Worm (Caenorhabditis elegans) whole organism, dauer: ENCODE data around the gene gtr-1.

Experiments
- unc-62 ChIP-seq: sonication (generic microtip); optimal IDR thresholded peaks from 2 replicates; lab custom pipeline; 2017; ENCODE audit warnings: missing biosample characterization, missing genetic modification reagents, missing genetic modification characterization

The gtr-1 gene

DNA sequence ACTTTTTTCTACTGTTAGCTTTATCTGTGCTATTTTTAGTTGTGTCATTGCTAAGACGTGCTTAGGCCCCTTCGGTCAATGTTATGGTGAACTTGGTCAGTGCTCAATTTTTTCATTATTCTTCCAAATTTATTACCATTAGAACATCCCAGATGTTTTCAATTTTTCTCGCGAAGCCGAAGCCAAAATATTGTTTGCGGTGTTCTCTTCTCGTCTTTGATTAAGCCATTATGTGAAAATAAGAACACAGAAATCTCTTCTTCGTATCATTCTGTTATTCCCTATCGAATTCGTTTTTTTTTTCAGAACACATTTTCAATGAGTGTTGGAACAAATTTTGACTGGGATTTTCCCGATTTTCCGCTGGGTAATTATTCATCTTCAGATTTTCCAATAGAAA, at the start of gene gtr-1:
Gene gtr-1, plus strand, starts transcription at position 301 of the 400 bp plus-strand sequence.
- TF ChIP-seq unc-62 (GFP tag; lab: Kevin White, UChicago), result no peak

- no peak for TF ChIP-seq unc-62 (GFP tag; lab: Kevin White, UChicago)
Observed at ce11 chrX:759634-760033, 42.9 kb upstream of the gtr-1 start, which contains the start of gene aex-3. aex-3 (minus strand) TSS chrX:759734.

DNA sequence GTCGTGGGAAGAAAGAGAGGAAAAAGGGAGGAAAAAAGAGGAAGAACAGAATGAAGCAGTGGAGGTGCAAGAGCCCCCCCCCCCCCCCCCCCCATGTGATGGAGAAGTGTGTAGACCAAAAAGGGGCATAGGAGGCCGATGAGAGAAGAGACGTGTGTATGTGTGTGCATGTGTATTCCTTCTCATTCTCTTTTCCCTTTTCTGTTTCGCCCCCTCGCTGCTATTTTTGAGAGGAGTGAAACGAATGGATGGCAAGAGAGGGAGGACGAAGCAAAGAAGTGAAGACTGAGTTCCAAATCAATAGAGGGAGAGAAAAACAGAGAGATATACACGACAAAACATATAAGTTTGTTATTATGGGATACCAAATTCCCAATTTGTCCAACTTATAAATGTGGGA, 42.0 kb upstream of the gtr-1 start:
- TF ChIP-seq unc-62 (GFP tag; lab: Kevin White, UChicago), result no peak

- TF ChIP-seq unc-62 (GFP tag; lab: Kevin White, UChicago), result no peak
Observed at ce11 chrX:763452-763851, 39.1 kb upstream of the gtr-1 start, which contains the start of gene dyf-11. dyf-11 (plus strand) TSS chrX:763752.

ce11 chrX:768061-768646, 34.4 kb upstream of the gtr-1 start, which contains the start of the genes trap-2 and ile-2:
trap-2 (minus strand) TSS chrX:768069.
ile-2 (plus strand) TSS chrX:768596.
- TF ChIP-seq unc-62 (GFP tag; lab: Kevin White, UChicago), result no peak

DNA sequence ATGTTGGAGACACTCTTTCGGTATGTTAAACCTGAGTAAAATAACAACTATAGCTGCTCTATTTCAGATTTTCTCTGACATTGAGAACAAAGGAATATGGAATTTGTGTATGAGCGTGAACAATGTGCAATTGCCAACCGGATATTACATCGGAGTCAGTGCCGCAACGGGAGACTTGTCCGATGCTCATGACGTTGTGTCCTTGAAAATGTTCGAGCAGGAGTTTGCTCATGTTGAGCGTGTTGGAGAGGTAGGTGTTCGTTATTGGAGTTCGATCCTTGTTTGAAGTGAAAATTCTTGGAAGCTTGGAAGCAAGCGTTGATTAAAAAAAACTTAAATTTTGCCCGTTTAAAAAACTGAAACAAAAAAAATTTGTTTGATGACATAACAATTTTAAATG, 33.0 kb upstream of the gtr-1 start:
- no peak for TF ChIP-seq unc-62 (GFP tag; lab: Kevin White, UChicago)

DNA sequence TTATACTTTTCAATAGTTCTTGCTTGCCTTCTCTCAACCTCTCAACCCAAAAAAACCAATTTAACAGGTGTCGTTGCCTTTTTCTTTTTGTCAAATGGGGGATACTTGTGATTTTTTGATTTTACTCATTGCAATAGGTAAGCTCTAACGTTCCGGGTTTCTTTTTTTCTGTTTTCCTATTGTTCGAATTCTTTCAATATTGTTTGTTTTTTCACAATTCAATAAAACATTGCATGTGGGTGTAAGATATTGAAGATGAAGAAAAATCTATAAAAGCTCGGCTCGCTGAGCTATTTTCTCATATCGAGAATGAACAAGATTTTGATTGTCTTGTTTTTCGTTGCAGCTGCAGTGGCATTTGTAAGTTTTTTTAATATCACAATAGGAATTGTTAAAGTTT, 32.0 kb upstream of the gtr-1 start, which contains the start of gene T04G9.7:
Gene T04G9.7, plus strand, starts transcription at position 301 of the 400 bp plus-strand sequence.
- TF ChIP-seq unc-62 (GFP tag; lab: Kevin White, UChicago), result no peak

DNA sequence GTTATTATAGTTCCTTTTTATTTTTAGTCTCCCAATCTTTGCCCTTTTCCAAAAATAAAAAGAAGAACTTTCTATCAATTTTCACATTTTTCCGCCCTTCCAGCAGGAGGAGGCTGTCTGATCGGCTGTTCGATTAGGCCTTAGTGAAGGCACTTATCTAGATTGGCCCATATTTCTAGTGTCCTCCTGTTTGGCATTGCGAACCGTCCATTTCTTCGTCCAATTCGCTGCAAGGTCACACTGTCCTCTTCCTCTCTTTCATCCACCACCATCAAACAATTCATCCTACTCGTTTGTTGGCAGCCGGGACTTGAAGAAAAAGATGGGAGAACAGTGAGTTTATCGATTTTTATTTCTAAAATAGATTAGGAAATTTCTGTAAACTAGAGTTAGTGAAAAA, 30.4 kb upstream of the gtr-1 start, which contains the start of gene T04G9.4:
Gene T04G9.4, plus strand, starts transcription at position 293 of the 400 bp plus-strand sequence.
- TF ChIP-seq unc-62 (GFP tag; lab: Kevin White, UChicago), result no peak

DNA sequence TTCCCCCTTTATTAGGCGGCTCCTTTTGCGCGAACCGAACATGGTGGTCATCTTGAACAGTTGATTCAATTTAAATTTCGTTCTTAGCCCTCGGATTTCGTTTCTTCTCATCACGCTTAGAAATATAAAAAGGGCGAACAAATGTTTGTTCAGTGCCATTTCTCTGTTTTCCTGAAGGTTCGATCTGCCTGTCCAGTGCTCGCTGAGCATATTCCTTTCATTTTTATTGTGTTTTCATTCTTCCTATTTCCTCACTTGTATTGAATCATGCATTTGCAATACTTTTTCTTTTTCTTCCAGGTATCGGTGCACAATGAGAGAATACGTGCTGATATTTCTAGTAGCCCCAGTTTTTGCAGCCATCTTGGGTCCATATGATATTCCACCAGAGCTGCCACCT, 25.2 kb upstream of the gtr-1 start, which contains the start of gene nas-15:
Gene nas-15, plus strand, starts transcription at position 301 of the 400 bp plus-strand sequence.
- no peak for TF ChIP-seq unc-62 (GFP tag; lab: Kevin White, UChicago)

- TF ChIP-seq unc-62 (GFP tag; lab: Kevin White, UChicago), result no peak
Observed at ce11 chrX:779259-779658, 23.3 kb upstream of the gtr-1 start.

DNA sequence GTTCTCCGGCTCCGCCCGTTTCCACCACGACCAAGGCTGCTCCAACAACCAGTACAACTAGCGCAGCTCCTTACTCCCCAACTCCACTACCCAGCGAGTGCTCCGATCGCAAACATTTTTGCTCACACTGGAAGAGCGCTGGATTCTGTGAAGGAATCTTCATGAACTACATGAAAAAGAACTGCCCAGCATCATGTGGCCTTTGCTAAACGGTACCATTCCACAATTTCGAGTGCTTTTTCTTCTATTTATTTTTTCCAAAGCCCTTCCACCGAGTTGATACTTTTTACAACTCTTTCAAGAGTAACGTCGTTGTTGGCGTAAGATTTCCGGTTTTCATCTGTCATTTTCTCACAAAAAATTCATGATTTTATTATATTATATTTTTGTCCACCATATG, 22.6 kb upstream of the gtr-1 start:
- no peak for TF ChIP-seq unc-62 (GFP tag; lab: Kevin White, UChicago)

ce11 chrX:784853-785252, 17.7 kb upstream of the gtr-1 start, which contains the start of gene T04G9.6:
T04G9.6 (minus strand) TSS chrX:784953.
- TF ChIP-seq unc-62 (GFP tag; lab: Kevin White, UChicago), result no peak

ce11 chrX:785368-785767, 17.2 kb upstream of the gtr-1 start:
- TF ChIP-seq unc-62 (GFP tag; lab: Kevin White, UChicago), result no peak

ce11 chrX:787992-788391, 14.6 kb upstream of the gtr-1 start, which contains the start of gene attf-5:
attf-5 (plus strand) TSS chrX:788353.
- TF ChIP-seq unc-62 (GFP tag; lab: Kevin White, UChicago), result no peak

ce11 chrX:789848-790247, 12.7 kb upstream of the gtr-1 start:
- TF ChIP-seq unc-62 (GFP tag; lab: Kevin White, UChicago), result no peak

DNA sequence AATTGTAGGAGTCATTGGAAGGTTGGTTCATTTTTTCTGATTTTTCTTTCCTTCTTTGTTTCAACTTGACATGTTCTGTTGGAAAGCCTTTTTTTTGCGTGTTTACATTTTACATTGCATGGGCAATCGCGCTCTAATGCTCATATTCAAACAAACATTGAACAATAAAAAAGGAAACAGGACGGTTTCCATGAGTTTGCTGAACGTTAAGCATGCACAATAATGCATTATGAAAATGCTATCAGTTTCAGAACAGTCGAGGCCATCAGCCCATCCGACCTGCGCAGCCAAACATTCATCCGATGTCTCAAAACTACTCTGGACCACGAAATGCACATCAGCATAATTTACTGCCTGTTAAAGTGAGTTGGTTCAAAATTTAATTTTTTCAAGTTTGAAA, 12.0 kb upstream of the gtr-1 start:
- TF ChIP-seq unc-62 (GFP tag; lab: Kevin White, UChicago), result no peak

ce11 chrX:806515-806914, 3.9 kb downstream of the gtr-1 start:
- no peak for TF ChIP-seq unc-62 (GFP tag; lab: Kevin White, UChicago)
